Fruit fly (Drosophila melanogaster): Measurements from ENCODE around the gene CG34428.

dm6 chr3L:13036706-13037457 is 24.7 kb upstream of the CG34428 start, which contains the start of gene Srrm1:
- no peak for TF ChIP-seq CG34367 (tag; optimal IDR thresholded peaks at IDR 0.05)
- no peak for TF ChIP-seq Snoo (tag; optimal IDR thresholded peaks at IDR 0.05)
- TF ChIP-seq CG15710 (tag; optimal IDR thresholded peaks at IDR 0.05) = no peak
- no peak for TF ChIP-seq Ets98B (GFP tag; IDR thresholded peaks at IDR 0.05)
- TF ChIP-seq CG12605 (GFP tag; IDR thresholded peaks at IDR 0.05) = no peak
- TF ChIP-seq Pif1B (GFP tag; optimal IDR thresholded peaks at IDR 0.05) = no peak
- TF ChIP-seq CG32121 (GFP tag; IDR thresholded peaks at IDR 0.05) = no peak
- TF ChIP-seq CG14655 (GFP tag; optimal IDR thresholded peaks at IDR 0.05) = no peak
- TF ChIP-seq CG8159 (tag; optimal IDR thresholded peaks at IDR 0.05) = no peak
- TF ChIP-seq fd96Ca (GFP tag; IDR thresholded peaks at IDR 0.05) = no peak

All from whole organism, pupa.